Worm (Caenorhabditis elegans): ENCODE results near the gene srh-8.

The srh-8 gene

ce11 chrV:3984178-3984577, 21.1 kb upstream of the srh-8 start, which contains the start of gene nlp-29:
Gene nlp-29 (plus strand): TSS chrV:3984425.
- TF ChIP-seq lin-14 (GFP tag; optimal IDR thresholded peaks at IDR 0.05) = peak; percentile 46
- TF ChIP-seq rnt-1 (tag; optimal IDR thresholded peaks at IDR 0.05) = no peak
- TF ChIP-seq lin-35 (GFP tag; optimal IDR thresholded peaks at IDR 0.05) = peak in 1 of 2 experiments; percentile 15
- TF ChIP-seq mdl-1 (tag; optimal IDR thresholded peaks at IDR 0.05) = peak in 1 of 2 experiments; percentile 9
- TF ChIP-seq blmp-1 (tag; optimal IDR thresholded peaks at IDR 0.05) = peak; percentile 87
- peak; percentile 86 for TF ChIP-seq nhr-85 (tag)
- peak; percentile 58 for TF ChIP-seq nhr-71 (tag; optimal IDR thresholded peaks at IDR 0.05)
- TF ChIP-seq snu-23 (GFP tag; optimal IDR thresholded peaks at IDR 0.05) = peak; percentile 50
- TF ChIP-seq nhr-20 (tag; optimal IDR thresholded peaks at IDR 0.05) = peak; percentile 71
- no peak for TF ChIP-seq Y116A8C.19 (tag; optimal IDR thresholded peaks at IDR 0.05; ENCODE audit: borderline replicate concordance)
- TF ChIP-seq grh-1 (GFP tag; IDR thresholded peaks at IDR 0.05) = 0 out of 2 replicates have a peak, but pooled peaks have one; percentile 24
- TF ChIP-seq hpl-2 (GFP tag; optimal IDR thresholded peaks at IDR 0.05) = no peak
- TF ChIP-seq elt-3 (tag; optimal IDR thresholded peaks at IDR 0.05) = peak in 1 of 6 experiments; percentile 56

DNA sequence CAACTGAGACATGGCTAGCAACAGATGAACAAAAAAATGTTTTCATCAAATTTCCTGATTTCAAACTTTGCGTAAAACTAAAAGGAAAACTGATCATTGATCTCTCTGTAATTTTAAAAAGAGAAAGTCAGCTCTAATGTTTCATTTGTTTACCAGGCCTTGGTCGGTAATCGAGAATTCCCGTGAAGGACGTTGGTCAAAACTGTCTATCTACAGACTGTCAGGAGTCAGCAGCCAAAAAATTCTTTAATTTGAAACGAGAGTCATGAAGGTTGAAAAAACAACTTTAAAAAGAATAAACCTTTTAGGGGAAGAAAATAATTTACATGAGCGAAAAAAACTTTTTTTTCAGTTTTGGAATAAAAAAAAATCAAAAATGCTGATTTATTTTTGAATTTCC, 20.2 kb upstream of the srh-8 start:
- TF ChIP-seq unc-62 (GFP tag; optimal IDR thresholded peaks at IDR 0.05) (no peak), sox-4 (tag; optimal IDR thresholded peaks at IDR 0.05) (no peak), pqm-1 (tag; optimal IDR thresholded peaks at IDR 0.05) (no peak), blmp-1 (tag; optimal IDR thresholded peaks at IDR 0.05) (peak; percentile 77), nhr-20 (tag; optimal IDR thresholded peaks at IDR 0.05) (peak; percentile 42), nhr-76 (tag; optimal IDR thresholded peaks at IDR 0.05) (no peak), lin-35 (GFP tag; optimal IDR thresholded peaks at IDR 0.05) (no peak), elt-3 (tag; optimal IDR thresholded peaks at IDR 0.05) (peak in 1 of 6 experiments; percentile 19), zag-1 (tag; optimal IDR thresholded peaks at IDR 0.05) (no peak), lin-15B (tag; optimal IDR thresholded peaks at IDR 0.05) (no peak), isw-1 (GFP tag; IDR thresholded peaks at IDR 0.05) (no peak), ztf-4 (tag; optimal IDR thresholded peaks at IDR 0.05) (no peak), sptf-1 (tag; optimal IDR thresholded peaks at IDR 0.05) (no peak), egl-27 (tag; optimal IDR thresholded peaks at IDR 0.05) (no peak), ceh-88 (GFP tag; IDR thresholded peaks at IDR 0.05) (no peak), nhr-28 (tag; optimal IDR thresholded peaks at IDR 0.05) (no peak), nhr-11 (tag; optimal IDR thresholded peaks at IDR 0.05) (no peak), nhr-85 (tag) (peak; percentile 88), ceh-63 (GFP tag; optimal IDR thresholded peaks at IDR 0.05) (no peak), nhr-71 (tag; optimal IDR thresholded peaks at IDR 0.05) (peak; percentile 20), elt-2 (tag; optimal IDR thresholded peaks at IDR 0.05) (no peak), efl-1 (optimal IDR thresholded peaks at IDR 0.05) (no peak), efl-1 (GFP tag; optimal IDR thresholded peaks at IDR 0.05 in 1 of 2) (peak in 1 of 2 experiments; percentile 23), rnt-1 (tag; optimal IDR thresholded peaks at IDR 0.05) (no peak), ama-1 (optimal IDR thresholded peaks at IDR 0.05) (no peak), egl-13 (tag; optimal IDR thresholded peaks at IDR 0.05) (no peak), lin-14 (GFP tag; optimal IDR thresholded peaks at IDR 0.05) (peak; percentile 42), C16A3.4 (tag; optimal IDR thresholded peaks at IDR 0.05) (no peak)

DNA sequence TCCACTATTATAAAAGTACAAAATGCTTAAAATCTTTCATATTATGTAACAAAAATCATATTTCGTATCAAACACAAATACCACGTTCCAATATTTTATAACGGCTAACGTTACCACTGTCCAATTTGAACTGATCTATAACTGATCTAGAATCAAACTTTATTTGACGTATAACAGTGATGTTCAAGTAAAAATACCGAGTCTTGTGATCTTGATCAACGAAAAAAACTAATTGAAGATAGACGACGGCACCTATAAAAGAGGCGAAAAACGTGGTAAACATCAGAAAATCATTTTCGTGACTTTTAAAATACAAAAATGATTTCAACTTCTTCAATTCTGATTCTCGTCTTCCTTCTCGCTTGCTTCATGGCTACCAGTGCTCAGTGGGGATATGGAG, 17.7 kb upstream of the srh-8 start, which contains the start of gene nlp-28:
TSS of gene nlp-28 (plus strand) at position 285 of the 400 bp plus-strand sequence.
- 0 out of 2 replicates have a peak, but pooled peaks have one; percentile 4 for TF ChIP-seq nhr-19 (GFP tag; conservative IDR thresholded peaks at IDR 0.05)
- TF ChIP-seq lin-14 (GFP tag; optimal IDR thresholded peaks at IDR 0.05) = peak; percentile 41
- TF ChIP-seq efl-1 (optimal IDR thresholded peaks at IDR 0.05) = no peak
- TF ChIP-seq efl-1 (GFP tag; optimal IDR thresholded peaks at IDR 0.05 in 1 of 2) = peak in 1 of 2 experiments; percentile 55
- peak in 1 of 6 experiments; percentile 53 for TF ChIP-seq elt-3 (tag; optimal IDR thresholded peaks at IDR 0.05)
- no peak for TF ChIP-seq swsn-7 (tag; optimal IDR thresholded peaks at IDR 0.05)
- TF ChIP-seq snu-23 (GFP tag; optimal IDR thresholded peaks at IDR 0.05) = peak; percentile 19
- TF ChIP-seq nhr-85 (tag) = peak; percentile 77
- TF ChIP-seq vab-15 (tag; optimal IDR thresholded peaks at IDR 0.05) = no peak
- peak in 1 of 2 experiments; percentile 0 for TF ChIP-seq lin-35 (GFP tag; optimal IDR thresholded peaks at IDR 0.05)
- peak; percentile 31 for TF ChIP-seq nhr-71 (tag; optimal IDR thresholded peaks at IDR 0.05)
- peak; percentile 17 for TF ChIP-seq tbx-2 (tag; optimal IDR thresholded peaks at IDR 0.05)
- TF ChIP-seq nhr-20 (tag; optimal IDR thresholded peaks at IDR 0.05) = peak; percentile 54
- TF ChIP-seq ceh-90 (tag; optimal IDR thresholded peaks at IDR 0.05) = no peak
- no peak for TF ChIP-seq hlh-4 (tag; optimal IDR thresholded peaks at IDR 0.05)
- no peak for TF ChIP-seq hpl-2 (GFP tag; optimal IDR thresholded peaks at IDR 0.05)

Data from whole organism, L1 larva.